Worm (Caenorhabditis elegans): ENCODE data around the gene T16A9.3.

The T16A9.3 gene

ce11 chrV:14254221-14254620, 48.9 kb downstream of the T16A9.3 start, which contains the start of gene K02E11.7:
TSS of gene K02E11.7 (minus strand) at chrV:14254321.
- TF ChIP-seq nhr-84 (tag; optimal IDR thresholded peaks at IDR 0.05) (no peak), pax-3 (tag; optimal IDR thresholded peaks at IDR 0.05) (peak; percentile 0)

ce11 chrV:14256813-14257212, 51.5 kb downstream of the T16A9.3 start, which contains the start of gene sre-8:
TSS of gene sre-8 (plus strand) at chrV:14257113.
- no peak for TF ChIP-seq Y116A8C.19 (tag; optimal IDR thresholded peaks at IDR 0.05; ENCODE audit: borderline replicate concordance)
- TF ChIP-seq mep-1 (tag; optimal IDR thresholded peaks at IDR 0.05): no peak
- no peak for TF ChIP-seq unc-130 (tag; optimal IDR thresholded peaks at IDR 0.05)
- no peak for TF ChIP-seq efl-1 (optimal IDR thresholded peaks at IDR 0.05)
- no peak for TF ChIP-seq efl-1 (GFP tag; optimal IDR thresholded peaks at IDR 0.05 in 1 of 2)
- no peak for TF ChIP-seq C34B4.2 (tag; optimal IDR thresholded peaks at IDR 0.05)
- no peak for TF ChIP-seq rnt-1 (tag; optimal IDR thresholded peaks at IDR 0.05)
- no peak for TF ChIP-seq tlp-1 (tag; optimal IDR thresholded peaks at IDR 0.05)
- no peak for TF ChIP-seq aha-1 (tag; optimal IDR thresholded peaks at IDR 0.05)
- TF ChIP-seq pqm-1 (tag; optimal IDR thresholded peaks at IDR 0.05): no peak
- TF ChIP-seq C16A3.4 (tag; optimal IDR thresholded peaks at IDR 0.05): no peak
- no peak for TF ChIP-seq fkh-10 (GFP tag; optimal IDR thresholded peaks at IDR 0.05)
- TF ChIP-seq hpl-2 (GFP tag; optimal IDR thresholded peaks at IDR 0.05): no peak
- TF ChIP-seq snpc-4 (tag; optimal IDR thresholded peaks at IDR 0.05): no peak
- no peak for TF ChIP-seq xbp-1 (tag; optimal IDR thresholded peaks at IDR 0.05)
- TF ChIP-seq nhr-71 (tag; optimal IDR thresholded peaks at IDR 0.05): no peak
- TF ChIP-seq nhr-11 (tag; optimal IDR thresholded peaks at IDR 0.05): no peak
- no peak for TF ChIP-seq nhr-84 (tag; optimal IDR thresholded peaks at IDR 0.05)

All from whole organism, L1 larva.